Fruit fly (Drosophila melanogaster): ENCODE data around the gene gammaSnap2.
A peak's percentile ranks its signal among the peaks of the same experiment; 100 is the strongest.

dm6 chr3R:10082549-10083075, 38.6 kb downstream of the gammaSnap2 start:
- TF ChIP-seq CG8765 (GFP tag; IDR thresholded peaks at IDR 0.05) (no peak), CG14014 (GFP tag; IDR thresholded peaks at IDR 0.05) (no peak), Bgb (GFP tag; IDR thresholded peaks at IDR 0.05; ENCODE audit: partially characterized antibody) (no peak), pfk (GFP tag; optimal IDR thresholded peaks at IDR 0.05) (no peak), YL-1 (GFP tag; optimal IDR thresholded peaks at IDR 0.05) (no peak), gcm (GFP tag; optimal IDR thresholded peaks at IDR 0.05) (no peak), ranshi (GFP tag; IDR thresholded peaks at IDR 0.05) (no peak), CG6791 (GFP tag; IDR thresholded peaks at IDR 0.05; ENCODE audit: partially characterized antibody) (no peak), CG33213 (GFP tag; optimal IDR thresholded peaks at IDR 0.05) (no peak), CG2678 (tag; optimal IDR thresholded peaks at IDR 0.05) (no peak), en (GFP tag; optimal IDR thresholded peaks at IDR 0.05) (no peak), bbx (GFP tag; IDR thresholded peaks at IDR 0.05; ENCODE audit: partially characterized antibody) (no peak), CG6654 (GFP tag; optimal IDR thresholded peaks at IDR 0.05) (no peak), corto (GFP tag; optimal IDR thresholded peaks at IDR 0.05) (peak; percentile 73)

All from whole organism, embryonic.